Fruit fly (Drosophila melanogaster) whole organism, wandering third instar larva: ENCODE measurements around the gene CG15043.

Experiments used
- Abd-B ChIP-seq: fragments of >200 bp; optimal IDR thresholded peaks from 2 replicates; lab custom pipeline; 2017; ENCODE audit warnings: missing biosample characterization, missing genetic modification characterization
- CG32264 ChIP-seq: fragments of 200-800 bp; sonication (Bioruptor generic); optimal IDR thresholded peaks from 2 replicates; lab custom pipeline; 2016; ENCODE audit warnings: missing biosample characterization, missing genetic modification characterization
- CG9705 ChIP-seq: fragments of 200-800 bp; sonication (Bioruptor generic); optimal IDR thresholded peaks from 2 replicates; lab custom pipeline; 2018; ENCODE audit warnings: missing biosample characterization, mild to moderate bottlenecking, missing genetic modification characterization
- CrebA ChIP-seq: fragments of 200-800 bp; sonication (Bioruptor generic); optimal IDR thresholded peaks from 2 replicates; lab custom pipeline; 2016; ENCODE audit warnings: missing biosample characterization, mild to moderate bottlenecking, missing genetic modification characterization, borderline replicate concordance
- Dfd ChIP-seq: fragments of >200 bp; optimal IDR thresholded peaks from 2 replicates; lab custom pipeline; 2017; ENCODE audit warnings: missing biosample characterization, missing genetic modification characterization
- Dif ChIP-seq: fragments of 200-275, 200-300 bp; sonication (Bioruptor generic); optimal IDR thresholded peaks from 2 replicates; lab custom pipeline; 2018; ENCODE audit warnings: missing biosample characterization, missing genetic modification characterization; ENCODE audit not compliant: partially characterized antibody
- GATAd ChIP-seq: sonication (Bioruptor generic); optimal IDR thresholded peaks from 2 replicates; lab custom pipeline; 2016; ENCODE audit warnings: missing biosample characterization, missing genetic modification characterization
- HLH106 ChIP-seq: fragments of 200-800 bp; optimal IDR thresholded peaks from 3 replicates; lab custom pipeline; 2019; ENCODE audit warnings: missing biosample characterization, mild to moderate bottlenecking, missing genetic modification characterization, moderate library complexity
- Hnf4 ChIP-seq: fragments of 200-800 bp; sonication (Bioruptor generic); optimal IDR thresholded peaks from 2 replicates; lab custom pipeline; 2016; ENCODE audit warnings: missing biosample characterization, mild to moderate bottlenecking, missing genetic modification characterization
- Hr78 ChIP-seq: fragments of >200 bp; optimal IDR thresholded peaks from 2 replicates; lab custom pipeline; 2017; ENCODE audit warnings: missing biosample characterization, missing genetic modification characterization
- Hr83 ChIP-seq: fragments of 200-300 bp; sonication (Bioruptor generic); optimal IDR thresholded peaks from 2 replicates; lab custom pipeline; 2016; ENCODE audit warnings: missing biosample characterization, mild to moderate bottlenecking, missing genetic modification characterization, moderate library complexity; ENCODE audit not compliant: poor library complexity, severe bottlenecking
- Jra ChIP-seq: sonication (Bioruptor generic); optimal IDR thresholded peaks from 2 replicates; lab custom pipeline; 2016; ENCODE audit warnings: missing biosample characterization, missing genetic modification characterization
- Mio ChIP-seq: sonication (Bioruptor generic); optimal IDR thresholded peaks from 2 replicates; lab custom pipeline; 2016; ENCODE audit warnings: missing biosample characterization, missing genetic modification characterization
- Myc ChIP-seq: fragments of >200 bp; optimal IDR thresholded peaks from 2 replicates; lab custom pipeline; 2017
- N ChIP-seq: fragments of >200 bp; optimal IDR thresholded peaks from 2 replicates; lab custom pipeline; 2018; ENCODE audit warnings: missing biosample characterization, missing external identifiers, missing genetic modification characterization
- OdsH ChIP-seq: fragments of 200-800 bp; sonication (Bioruptor generic); optimal IDR thresholded peaks from 2 replicates; lab custom pipeline; 2016; ENCODE audit warnings: missing biosample characterization, mild to moderate bottlenecking, missing genetic modification characterization
- Rel ChIP-seq, 2 experiments: fragments of 200-800 bp; sonication (Bioruptor generic) in 1 of 2; optimal IDR thresholded peaks; 2 replicates in 1 of 2; 3 replicates in 1 of 2; lab custom pipeline; 2016 to 2019; ENCODE audit warnings: mild to moderate bottlenecking in 2 of 2, missing biosample characterization in 2 of 2, missing genetic modification characterization in 2 of 2, moderate library complexity in 1 of 2
- Sp1 ChIP-seq: fragments of 200-800 bp; sonication (Bioruptor generic); optimal IDR thresholded peaks from 3 replicates; lab custom pipeline; 2019; ENCODE audit warnings: missing biosample characterization, mild to moderate bottlenecking, missing genetic modification characterization, moderate library complexity
- Vsx2 ChIP-seq: fragments of 200-300, 225-300 bp; sonication (Bioruptor generic); optimal IDR thresholded peaks from 2 replicates; lab custom pipeline; 2018; ENCODE audit warnings: missing biosample characterization, missing genetic modification characterization; ENCODE audit not compliant: partially characterized antibody
- br ChIP-seq: fragments of 200-800 bp; sonication (Bioruptor generic); optimal IDR thresholded peaks from 2 replicates; lab custom pipeline; 2016; ENCODE audit warnings: missing biosample characterization, missing genetic modification characterization
- brk ChIP-seq: fragments of 200-800 bp; sonication (Bioruptor generic); optimal IDR thresholded peaks from 2 replicates; lab custom pipeline; 2016; ENCODE audit warnings: missing biosample characterization, mild to moderate bottlenecking, missing genetic modification characterization
- dl ChIP-seq, 2 experiments: fragments of 175-275, 200-275 bp in 1 of 2; fragments of 200-275 bp in 1 of 2; sonication (Bioruptor generic); optimal IDR thresholded peaks; lab custom pipeline; 2018; ENCODE audit warnings: mild to moderate bottlenecking in 2 of 2, missing biosample characterization in 2 of 2, missing genetic modification characterization in 2 of 2, moderate library complexity in 2 of 2; ENCODE audit not compliant: partially characterized antibody in 2 of 2, insufficient read depth in 1 of 2
- dmrt93B ChIP-seq: fragments of 200-800 bp; sonication (Bioruptor generic); optimal IDR thresholded peaks from 2 replicates; lab custom pipeline; 2018; ENCODE audit warnings: missing biosample characterization, mild to moderate bottlenecking, missing genetic modification characterization
- dsf ChIP-seq: sonication (Bioruptor generic); optimal IDR thresholded peaks from 2 replicates; lab custom pipeline; 2016; ENCODE audit warnings: missing biosample characterization, missing genetic modification characterization, borderline replicate concordance
- ey ChIP-seq: fragments of 200-800 bp; sonication (Bioruptor generic); optimal IDR thresholded peaks from 2 replicates; lab custom pipeline; 2016; ENCODE audit warnings: missing biosample characterization, missing genetic modification characterization
- foxo ChIP-seq, 2 experiments: fragments of 200-800 bp; sonication (Bioruptor generic); optimal IDR thresholded peaks; 2 replicates in 1 of 2; 3 replicates in 1 of 2; lab custom pipeline; 2016 to 2017; ENCODE audit warnings: missing biosample characterization in 2 of 2, missing genetic modification characterization in 2 of 2
- fru ChIP-seq: fragments of 200-800 bp; sonication (Bioruptor generic); optimal IDR thresholded peaks from 3 replicates; lab custom pipeline; 2016; ENCODE audit warnings: missing biosample characterization, mild to moderate bottlenecking, missing genetic modification characterization
- h ChIP-seq: fragments of 200-800 bp; sonication (Bioruptor generic); optimal IDR thresholded peaks from 3 replicates; lab custom pipeline; 2016; ENCODE audit warnings: missing biosample characterization, mild to moderate bottlenecking, missing genetic modification characterization
- jim ChIP-seq: fragments of 175-275, 200-325 bp; sonication (Bioruptor generic); optimal IDR thresholded peaks from 2 replicates; lab custom pipeline; 2016; ENCODE audit warnings: missing biosample characterization, mild to moderate bottlenecking, missing genetic modification characterization
- lola ChIP-seq: fragments of >200 bp; optimal IDR thresholded peaks from 2 replicates; lab custom pipeline; 2017; ENCODE audit warnings: missing biosample characterization, missing genetic modification characterization
- pan ChIP-seq: fragments of >200 bp; optimal IDR thresholded peaks from 2 replicates; lab custom pipeline; 2017
- psq ChIP-seq: fragments of 200-800 bp; sonication (Bioruptor generic); optimal IDR thresholded peaks from 3 replicates; lab custom pipeline; 2017; ENCODE audit warnings: missing biosample characterization, mild to moderate bottlenecking, missing genetic modification characterization, moderate library complexity
- rgr ChIP-seq: fragments of 200-800 bp; sonication (Bioruptor generic); optimal IDR thresholded peaks from 3 replicates; lab custom pipeline; 2016; ENCODE audit warnings: missing biosample characterization, mild to moderate bottlenecking, missing genetic modification characterization
- sage ChIP-seq: fragments of 200-800 bp; sonication (Bioruptor generic); optimal IDR thresholded peaks from 2 replicates; lab custom pipeline; 2016; ENCODE audit warnings: missing biosample characterization, mild to moderate bottlenecking, missing genetic modification characterization
- sv ChIP-seq: fragments of 200-800 bp; sonication (Bioruptor generic); optimal IDR thresholded peaks from 3 replicates; lab custom pipeline; 2016; ENCODE audit warnings: missing biosample characterization, missing genetic modification characterization
- tai ChIP-seq: sonication (Bioruptor generic); optimal IDR thresholded peaks from 2 replicates; lab custom pipeline; 2016; ENCODE audit warnings: missing biosample characterization, missing genetic modification characterization
- woc ChIP-seq: sonication (Bioruptor generic); optimal IDR thresholded peaks from 2 replicates; lab custom pipeline; 2016; ENCODE audit warnings: missing biosample characterization, mild to moderate bottlenecking, missing genetic modification characterization

Gene CG15043

DNA sequence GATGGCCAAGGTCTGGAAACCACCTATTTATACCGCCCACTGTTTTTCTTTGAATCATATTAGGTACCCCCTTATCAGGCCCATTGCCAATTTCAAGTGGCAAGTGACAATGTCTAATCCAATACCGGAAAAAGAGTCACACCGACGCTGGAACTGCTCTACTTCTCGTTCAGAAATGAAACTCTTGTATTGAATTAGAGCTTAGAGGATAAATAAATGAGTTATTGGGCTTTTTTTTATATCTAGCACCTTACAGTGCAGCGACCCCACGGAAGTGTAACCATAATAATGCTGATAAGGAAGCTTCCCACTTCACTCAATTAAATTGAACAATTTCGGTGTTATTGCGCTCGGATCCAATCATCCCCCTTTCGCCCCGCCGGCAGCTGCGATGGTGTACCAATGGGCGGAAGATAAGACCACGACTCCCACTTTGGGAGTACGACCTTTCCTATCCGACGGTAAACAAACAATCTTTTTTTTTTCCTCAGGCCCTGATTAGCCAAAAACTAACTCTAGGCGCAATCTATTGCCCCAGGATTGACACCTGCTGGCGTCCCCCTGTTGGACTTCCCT is at the start of gene CG15043:
TSS of gene CG15043 (minus strand) at position 4 of the 576 bp plus-strand sequence.
- TF ChIP-seq HLH106, result peak; percentile 44
- TF ChIP-seq rgr (GFP tag; lab: Kevin White, UChicago), result peak; percentile 56
- no peak for TF ChIP-seq Jra (GFP tag; lab: Kevin White, UChicago)
- TF ChIP-seq fru (GFP tag; lab: Kevin White, UChicago), result peak; percentile 69
- no peak for TF ChIP-seq jim (GFP tag; lab: Kevin White, UChicago)
- no peak for TF ChIP-seq Hr78 (GFP tag; lab: Kevin White, UChicago)
- no peak for TF ChIP-seq Dif
- TF ChIP-seq foxo (GFP tag; optimal IDR thresholded peaks at IDR 0.05; lab: Kevin White, UChicago), result peak in 1 of 2 experiments; percentile 76
- TF ChIP-seq Mio (GFP tag; lab: Kevin White, UChicago), result no peak
- no peak for TF ChIP-seq Abd-B
- no peak for TF ChIP-seq sage (GFP tag; lab: Kevin White, UChicago)
- TF ChIP-seq ey, result peak; percentile 57
- peak; percentile 76 for TF ChIP-seq h (GFP tag; lab: Kevin White, UChicago)
- no peak for TF ChIP-seq tai (GFP tag; lab: Kevin White, UChicago)
- TF ChIP-seq Hr83 (GFP tag; lab: Kevin White, UChicago), result no peak
- no peak for TF ChIP-seq OdsH (GFP tag; lab: Kevin White, UChicago)
- no peak for TF ChIP-seq lola (GFP tag; lab: Kevin White, UChicago)
- TF ChIP-seq Sp1, result peak; percentile 12

dm6 chrX:18543328-18543727 is 49.4 kb upstream of the CG15043 start:
- no peak for TF ChIP-seq pan (lab: Kevin White, UChicago)
- no peak for TF ChIP-seq Dif
- no peak for TF ChIP-seq dmrt93B (GFP tag; lab: Kevin White, UChicago)
- TF ChIP-seq sage (GFP tag; lab: Kevin White, UChicago), result no peak
- TF ChIP-seq Hnf4, result no peak
- no peak for TF ChIP-seq foxo (GFP tag; optimal IDR thresholded peaks at IDR 0.05; lab: Kevin White, UChicago)
- no peak for TF ChIP-seq ey
- no peak for TF ChIP-seq dl (GFP tag; optimal IDR thresholded peaks at IDR 0.05; lab: Kevin White, UChicago; ENCODE audit: insufficient read depth in 1 of 2, partially characterized antibody in 2 of 2)
- no peak for TF ChIP-seq Abd-B
- no peak for TF ChIP-seq CG32264 (GFP tag; lab: Kevin White, UChicago)
- TF ChIP-seq CG9705 (GFP tag; lab: Kevin White, UChicago), result no peak
- no peak for TF ChIP-seq HLH106
- no peak for TF ChIP-seq CrebA
- no peak for TF ChIP-seq Dfd

- TF ChIP-seq lola (GFP tag; lab: Kevin White, UChicago) (no peak), Myc (lab: Kevin White, UChicago) (no peak), Abd-B (no peak), h (GFP tag; lab: Kevin White, UChicago) (no peak), ey (no peak), CG32264 (GFP tag; lab: Kevin White, UChicago) (no peak), jim (GFP tag; lab: Kevin White, UChicago) (no peak), OdsH (GFP tag; lab: Kevin White, UChicago) (no peak), Rel (GFP tag; optimal IDR thresholded peaks at IDR 0.05; lab: Kevin White, UChicago) (no peak), Rel (tag; optimal IDR thresholded peaks at IDR 0.05; lab: Kevin White, UChicago) (no peak), Jra (GFP tag; lab: Kevin White, UChicago) (no peak), dmrt93B (GFP tag; lab: Kevin White, UChicago) (no peak), dl (GFP tag; optimal IDR thresholded peaks at IDR 0.05; lab: Kevin White, UChicago; ENCODE audit: insufficient read depth in 1 of 2, partially characterized antibody in 2 of 2) (no peak), tai (GFP tag; lab: Kevin White, UChicago) (no peak), Hnf4 (no peak), rgr (GFP tag; lab: Kevin White, UChicago) (peak; percentile 21), N (GFP tag; lab: Kevin White, UChicago) (no peak), foxo (GFP tag; optimal IDR thresholded peaks at IDR 0.05; lab: Kevin White, UChicago) (peak in 1 of 2 experiments; percentile 14)
Measured at dm6 chrX:18541915-18542314, 47.9 kb upstream of the CG15043 start.

- TF ChIP-seq Sp1 (peak; percentile 64), psq (peak; percentile 53), OdsH (GFP tag; lab: Kevin White, UChicago) (peak; percentile 40), CrebA (no peak), Abd-B (no peak), brk (GFP tag; lab: Kevin White, UChicago) (no peak), N (GFP tag; lab: Kevin White, UChicago) (no peak), br (GFP tag; lab: Kevin White, UChicago) (no peak), fru (GFP tag; lab: Kevin White, UChicago) (peak; percentile 47), pan (lab: Kevin White, UChicago) (no peak), Mio (GFP tag; lab: Kevin White, UChicago) (no peak), CG9705 (GFP tag; lab: Kevin White, UChicago) (no peak), Myc (lab: Kevin White, UChicago) (no peak), dl (GFP tag; optimal IDR thresholded peaks at IDR 0.05; lab: Kevin White, UChicago; ENCODE audit: insufficient read depth in 1 of 2, partially characterized antibody in 2 of 2) (no peak), sv (GFP tag; lab: Kevin White, UChicago) (no peak), Hr83 (GFP tag; lab: Kevin White, UChicago) (no peak), Vsx2 (GFP tag; lab: Kevin White, UChicago) (no peak), h (GFP tag; lab: Kevin White, UChicago) (peak; percentile 51), lola (GFP tag; lab: Kevin White, UChicago) (no peak), woc (GFP tag; lab: Kevin White, UChicago) (peak; percentile 9), GATAd (GFP tag; lab: Kevin White, UChicago) (no peak), tai (GFP tag; lab: Kevin White, UChicago) (no peak), Dif (no peak), jim (GFP tag; lab: Kevin White, UChicago) (no peak), dsf (GFP tag; lab: Kevin White, UChicago) (no peak), HLH106 (peak; percentile 15), dmrt93B (GFP tag; lab: Kevin White, UChicago) (peak; percentile 49), ey (no peak), foxo (GFP tag; optimal IDR thresholded peaks at IDR 0.05; lab: Kevin White, UChicago) (peak in 1 of 2 experiments; percentile 64)
Measured at dm6 chrX:18540268-18540667, 46.3 kb upstream of the CG15043 start.
